Worm (Caenorhabditis elegans) whole organism, early embryonic: Measurements from ENCODE around the gene clec-205.

Experiments
- B0310.2 ChIP-seq: sonication (generic microtip); optimal IDR thresholded peaks from 2 replicates; lab custom pipeline; 2016; ENCODE audit warnings: mild to moderate bottlenecking, missing genetic modification characterization, missing compliant biosample characterization
- aly-1 ChIP-seq: sonication (generic microtip); optimal IDR thresholded peaks from 2 replicates; lab custom pipeline; 2016; ENCODE audit warnings: missing genetic modification characterization, missing compliant biosample characterization
- ama-1 ChIP-seq: fragments of 150-350 bp; optimal IDR thresholded peaks from 2 replicates; lab custom pipeline; 2014
- ceh-13 ChIP-seq: fragments of 200-800 bp; sonication (Bioruptor generic); optimal IDR thresholded peaks from 2 replicates; lab custom pipeline; 2018; ENCODE audit warnings: mild to moderate bottlenecking, missing genetic modification characterization, missing compliant biosample characterization
- flt-1 ChIP-seq: fragments of 200-800 bp; sonication (Bioruptor generic); IDR thresholded peaks from 2 replicates; pipeline ENCODE4 v1.3.6; 2022; ENCODE audit warnings: missing genetic modification characterization, missing compliant biosample characterization
- tbx-11 ChIP-seq: fragments of 200-800 bp; sonication (Bioruptor generic); IDR thresholded peaks from 2 replicates; pipeline ENCODE4 v1.3.6; 2022; ENCODE audit warnings: missing genetic modification characterization, missing compliant biosample characterization
- tbx-37 ChIP-seq: fragments of 200-800 bp; sonication (Bioruptor generic); conservative IDR thresholded peaks from 2 replicates; pipeline ENCODE4 v1.3.6; 2022; ENCODE audit warnings: missing genetic modification reagents, missing genetic modification characterization, missing compliant biosample characterization

DNA sequence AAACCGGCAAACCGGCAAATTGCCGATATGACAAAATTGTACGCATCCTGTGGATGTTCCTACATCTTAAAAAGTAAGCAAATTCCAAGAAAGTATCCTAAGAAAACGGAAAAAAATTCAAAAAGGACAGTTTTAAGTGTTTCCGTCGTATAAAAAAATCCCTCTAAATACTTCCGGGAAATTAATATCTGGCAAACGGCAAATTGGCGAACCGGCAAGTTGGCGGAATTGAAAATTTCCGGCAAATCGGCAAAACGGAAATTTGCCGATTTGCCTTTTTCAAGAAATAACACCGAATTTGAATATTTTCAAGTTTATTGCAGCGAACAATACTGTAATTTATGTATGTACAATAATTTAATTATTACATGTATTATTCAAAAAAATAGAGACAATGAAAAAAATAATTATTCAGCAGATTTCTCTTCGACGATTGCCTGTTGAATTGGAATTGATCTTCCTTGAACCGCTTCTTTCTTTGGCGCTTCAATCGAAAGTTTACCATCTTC lies 43.4 kb downstream of the clec-205 start:
- TF ChIP-seq ama-1 (lab: Kevin White, UChicago) (no peak), ceh-13 (no peak), aly-1 (tag; lab: Kevin White, UChicago) (no peak), B0310.2 (no peak), flt-1 (GFP tag; lab: Robert Waterston, UW) (no peak), tbx-37 (GFP tag; lab: Robert Waterston, UW) (no peak), tbx-11 (GFP tag; lab: Robert Waterston, UW) (no peak)
